Worm (Caenorhabditis elegans): ENCODE results near the gene dnj-2.
A peak's percentile ranks its signal among the peaks of the same experiment; 100 is the strongest.

dnj-2 gene

DNA sequence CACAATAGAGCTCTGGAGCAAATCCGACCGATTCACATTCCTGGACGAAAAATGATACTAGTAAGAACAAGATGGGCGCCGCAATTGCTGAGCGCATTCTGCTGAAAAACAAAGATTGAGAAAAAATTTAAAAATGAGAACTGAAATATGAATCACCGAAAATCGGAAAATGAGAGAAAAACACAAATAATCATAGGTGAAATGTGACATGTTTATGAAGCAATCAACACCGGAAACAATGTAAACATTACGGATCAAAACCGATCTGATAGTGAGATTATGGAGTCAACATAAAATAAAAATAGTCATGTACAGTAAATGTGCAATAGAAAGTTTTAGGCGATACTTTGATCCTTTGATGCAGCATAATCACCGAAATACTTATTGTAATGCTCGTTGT lies at the start of gene dnj-2:
dnj-2 (minus strand) TSS at position 101 of the 400 bp plus-strand sequence.
- TF ChIP-seq mls-2 (tag; optimal IDR thresholded peaks at IDR 0.05): no peak
- TF ChIP-seq ztf-11 (tag; optimal IDR thresholded peaks at IDR 0.05): no peak
- no peak for TF ChIP-seq bed-3 (GFP tag; optimal IDR thresholded peaks at IDR 0.05)
- no peak for TF ChIP-seq lin-32 (GFP tag; optimal IDR thresholded peaks at IDR 0.05)

DNA sequence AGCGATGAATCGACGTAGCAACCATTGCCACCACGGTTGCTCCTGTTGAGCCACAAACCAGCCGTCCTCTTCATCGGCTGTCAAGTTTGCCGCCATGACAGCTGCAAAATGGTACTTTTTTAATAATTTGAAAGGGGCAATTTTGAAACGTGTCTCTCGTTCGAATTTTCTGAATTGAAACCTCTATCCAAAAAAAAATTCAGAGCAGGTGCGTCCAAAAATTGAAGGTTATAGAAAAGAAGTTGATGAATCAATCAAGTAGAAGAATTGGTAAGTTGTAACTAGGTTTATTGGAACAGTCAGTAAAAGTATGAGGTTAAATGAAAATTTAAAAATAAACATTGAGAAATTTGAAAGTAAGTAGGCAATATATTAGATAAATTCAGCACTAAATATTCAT lies 47.6 kb upstream of the dnj-2 start, which contains the start of gene T01G1.4:
T01G1.4 (minus strand) TSS at position 101 of the 400 bp plus-strand sequence.
- TF ChIP-seq ceh-43 (GFP tag; optimal IDR thresholded peaks at IDR 0.05) (no peak), nhr-237 (tag; optimal IDR thresholded peaks at IDR 0.05) (no peak), mep-1 (tag; optimal IDR thresholded peaks at IDR 0.05) (no peak), blmp-1 (tag; optimal IDR thresholded peaks at IDR 0.05) (no peak), ztf-11 (tag; optimal IDR thresholded peaks at IDR 0.05) (no peak), ceh-83 (GFP tag; optimal IDR thresholded peaks at IDR 0.05) (no peak), tbx-8 (GFP tag; optimal IDR thresholded peaks at IDR 0.05) (no peak)

DNA sequence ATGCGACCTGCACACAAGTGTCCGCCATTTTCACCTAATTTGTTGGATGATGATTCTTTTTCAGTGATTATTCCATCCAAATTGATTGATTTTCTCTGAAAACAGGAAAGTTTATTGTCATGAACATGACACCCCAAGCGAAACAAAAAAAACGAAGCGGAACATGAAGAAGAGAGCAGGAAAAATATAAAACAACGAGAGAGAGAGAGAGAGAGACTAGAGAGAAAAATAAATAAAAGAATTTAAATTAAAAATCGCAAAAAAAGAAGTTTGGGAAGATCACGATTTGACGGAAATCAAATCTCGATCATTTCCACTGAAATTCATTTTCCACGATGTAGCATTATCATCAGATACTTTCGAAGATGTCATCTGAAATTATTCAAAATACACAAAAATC lies 46.0 kb upstream of the dnj-2 start, which contains the start of gene klp-12:
klp-12 (minus strand) TSS at position 101 of the 400 bp plus-strand sequence.
- TF ChIP-seq unc-39 (tag; optimal IDR thresholded peaks at IDR 0.05): no peak

DNA sequence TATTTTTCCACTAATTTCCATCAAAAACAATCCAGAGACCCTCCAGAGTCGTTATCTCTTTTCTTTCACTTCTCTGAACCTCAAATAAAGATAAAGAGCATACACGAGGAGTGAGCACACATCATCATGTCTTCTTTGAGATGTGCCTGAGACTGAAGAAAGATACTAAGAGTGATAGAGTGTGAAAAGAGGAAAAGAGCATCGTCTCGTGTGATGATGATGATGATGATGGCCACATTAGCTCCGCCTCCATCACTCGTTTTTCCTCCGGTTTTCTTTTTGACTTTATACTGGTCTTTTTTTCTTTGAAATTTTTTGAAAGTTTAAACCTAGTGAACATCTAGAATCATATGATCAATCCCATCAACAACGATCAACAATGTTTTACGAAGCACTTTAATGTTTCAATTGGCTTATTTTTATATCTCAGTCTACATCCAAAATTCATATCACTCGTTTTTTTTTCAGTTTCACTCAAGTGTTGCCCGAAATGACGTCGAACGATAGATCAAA lies 40.2 kb upstream of the dnj-2 start, which contains the start of gene T01G1.2:
T01G1.2 (plus strand) TSS at position 463 of the 513 bp plus-strand sequence.
- peak; percentile 83 for TF ChIP-seq unc-120 (tag; optimal IDR thresholded peaks at IDR 0.05; ENCODE audit: poor library complexity, severe bottlenecking)
- TF ChIP-seq mep-1 (tag; optimal IDR thresholded peaks at IDR 0.05): no peak
- peak; percentile 55 for TF ChIP-seq unc-62 (GFP tag; optimal IDR thresholded peaks at IDR 0.05)

DNA sequence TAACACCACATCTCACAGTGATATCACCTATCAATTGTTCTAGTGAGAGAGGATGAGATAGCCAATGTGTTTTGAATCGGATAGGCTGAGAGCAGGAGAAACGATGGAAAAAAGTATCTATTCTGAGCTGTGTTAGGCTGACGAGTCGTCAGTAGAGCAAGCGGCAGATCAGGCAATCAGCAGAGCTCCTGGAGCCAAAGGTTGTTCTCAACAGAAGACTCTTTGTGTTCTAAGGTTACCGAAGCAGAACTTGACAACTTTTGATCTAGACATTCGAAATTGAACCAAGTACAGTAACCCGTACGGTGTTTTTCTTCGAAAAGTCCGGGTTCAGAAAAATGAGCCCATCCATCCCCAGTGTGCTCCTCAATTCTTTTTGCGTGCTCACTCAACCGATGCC lies 39.0 kb upstream of the dnj-2 start:
- TF ChIP-seq pha-4 (tag; optimal IDR thresholded peaks at IDR 0.05) (no peak), mab-5 (tag; optimal IDR thresholded peaks at IDR 0.05) (no peak), M03D4.4 (tag; optimal IDR thresholded peaks at IDR 0.05) (no peak), nhr-76 (tag; optimal IDR thresholded peaks at IDR 0.05) (no peak), ces-1 (GFP tag; optimal IDR thresholded peaks at IDR 0.05) (no peak), snpc-4 (tag; optimal IDR thresholded peaks at IDR 0.05) (no peak), lin-32 (GFP tag; optimal IDR thresholded peaks at IDR 0.05) (no peak), ceh-83 (GFP tag; optimal IDR thresholded peaks at IDR 0.05) (no peak), unc-120 (tag; optimal IDR thresholded peaks at IDR 0.05; ENCODE audit: poor library complexity, severe bottlenecking) (no peak), nhr-237 (tag; optimal IDR thresholded peaks at IDR 0.05) (no peak), ceh-39 (tag; optimal IDR thresholded peaks at IDR 0.05) (no peak), hlh-1 (tag; optimal IDR thresholded peaks at IDR 0.05) (no peak), lsy-2 (tag; optimal IDR thresholded peaks at IDR 0.05) (no peak), nhr-12 (tag; optimal IDR thresholded peaks at IDR 0.05) (no peak), unc-62 (GFP tag; optimal IDR thresholded peaks at IDR 0.05) (no peak), lin-13 (tag; optimal IDR thresholded peaks at IDR 0.05) (no peak)

DNA sequence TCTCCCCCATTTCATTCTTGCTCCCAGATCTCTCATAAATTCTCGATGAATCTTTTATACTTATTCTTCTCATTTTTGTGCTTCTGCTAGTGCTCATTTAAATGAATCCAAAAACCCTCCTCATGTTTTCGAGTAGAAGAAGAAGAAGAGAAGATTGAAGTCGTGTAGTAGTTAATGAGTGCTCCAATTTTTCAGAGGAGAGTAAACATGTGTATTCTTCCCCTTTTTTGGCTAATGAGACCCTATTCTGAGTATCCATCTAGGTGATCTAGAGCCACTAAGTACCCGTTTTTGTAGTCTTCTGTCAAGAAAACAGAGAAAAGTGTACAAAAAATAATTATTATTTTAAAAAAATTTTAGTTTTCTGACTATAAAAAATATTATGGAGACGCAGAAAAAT lies 37.8 kb upstream of the dnj-2 start:
- TF ChIP-seq drap-1 (GFP tag; optimal IDR thresholded peaks at IDR 0.05) (no peak), pha-4 (tag; optimal IDR thresholded peaks at IDR 0.05) (no peak), hlh-1 (tag; optimal IDR thresholded peaks at IDR 0.05) (no peak), tbx-8 (GFP tag; optimal IDR thresholded peaks at IDR 0.05) (no peak), M03D4.4 (tag; optimal IDR thresholded peaks at IDR 0.05) (no peak), lsy-2 (tag; optimal IDR thresholded peaks at IDR 0.05) (no peak), ceh-83 (GFP tag; optimal IDR thresholded peaks at IDR 0.05) (no peak), nhr-76 (tag; optimal IDR thresholded peaks at IDR 0.05) (no peak), lin-13 (tag; optimal IDR thresholded peaks at IDR 0.05) (no peak), nhr-2 (tag; optimal IDR thresholded peaks at IDR 0.05) (no peak), ces-1 (GFP tag; optimal IDR thresholded peaks at IDR 0.05) (no peak), ztf-11 (tag; optimal IDR thresholded peaks at IDR 0.05) (no peak), ham-2 (GFP tag; optimal IDR thresholded peaks at IDR 0.05) (no peak)

DNA sequence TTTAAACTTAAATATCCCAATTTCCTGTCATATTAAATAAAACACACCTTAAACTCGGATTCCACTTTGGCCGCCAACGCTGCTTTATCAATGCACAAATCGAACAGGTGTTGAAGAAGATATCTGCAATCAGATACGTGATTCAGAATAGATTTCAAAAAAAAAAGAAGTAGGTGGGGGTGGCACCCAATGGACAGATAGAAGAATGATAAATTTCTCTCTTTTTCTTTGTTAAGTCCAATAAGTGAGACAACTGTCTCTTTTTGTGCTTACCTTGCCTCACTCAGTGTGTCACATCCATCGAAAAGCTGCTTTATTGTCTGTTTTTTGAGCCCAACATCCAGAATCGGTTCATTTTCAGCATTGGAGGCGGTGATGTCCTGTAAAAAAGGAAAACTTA lies 37.0 kb upstream of the dnj-2 start:
- TF ChIP-seq unc-120 (tag; optimal IDR thresholded peaks at IDR 0.05; ENCODE audit: poor library complexity, severe bottlenecking): peak; percentile 19
- TF ChIP-seq nhr-237 (tag; optimal IDR thresholded peaks at IDR 0.05): no peak
- no peak for TF ChIP-seq pha-4 (tag; optimal IDR thresholded peaks at IDR 0.05)
- no peak for TF ChIP-seq lin-13 (tag; optimal IDR thresholded peaks at IDR 0.05)
- TF ChIP-seq ceh-43 (GFP tag; optimal IDR thresholded peaks at IDR 0.05): no peak
- no peak for TF ChIP-seq elt-3 (tag; optimal IDR thresholded peaks at IDR 0.05)
- TF ChIP-seq nhr-76 (tag; optimal IDR thresholded peaks at IDR 0.05): no peak
- no peak for TF ChIP-seq elt-1 (tag; optimal IDR thresholded peaks at IDR 0.05; ENCODE audit: borderline replicate concordance, insufficient read depth)
- no peak for TF ChIP-seq snpc-4 (tag; optimal IDR thresholded peaks at IDR 0.05)
- TF ChIP-seq mep-1 (tag; optimal IDR thresholded peaks at IDR 0.05): no peak
- TF ChIP-seq bed-3 (GFP tag; optimal IDR thresholded peaks at IDR 0.05): no peak
- TF ChIP-seq ceh-83 (GFP tag; optimal IDR thresholded peaks at IDR 0.05): no peak
- no peak for TF ChIP-seq ztf-11 (tag; optimal IDR thresholded peaks at IDR 0.05)
- no peak for TF ChIP-seq sptf-1 (tag; optimal IDR thresholded peaks at IDR 0.05)
- no peak for TF ChIP-seq zip-8 (tag; optimal IDR thresholded peaks at IDR 0.05)
- peak; percentile 65 for TF ChIP-seq unc-62 (GFP tag; optimal IDR thresholded peaks at IDR 0.05)
- TF ChIP-seq hlh-1 (tag; optimal IDR thresholded peaks at IDR 0.05): peak; percentile 39
- TF ChIP-seq ceh-39 (tag; optimal IDR thresholded peaks at IDR 0.05): no peak
- TF ChIP-seq nhr-12 (tag; optimal IDR thresholded peaks at IDR 0.05): no peak
- no peak for TF ChIP-seq sem-2 (GFP tag; optimal IDR thresholded peaks at IDR 0.05)
- TF ChIP-seq blmp-1 (tag; optimal IDR thresholded peaks at IDR 0.05): no peak
